Fruit fly (Drosophila melanogaster) whole organism, pupa: Measurements from ENCODE around the gene JMJD7.

Source experiments
- CG10348 ChIP-seq: fragments of 200-800 bp; sonication (Bioruptor generic); IDR thresholded peaks from 2 replicates; pipeline ENCODE4 v1.3.6; 2022; ENCODE audit warnings: missing biosample characterization, missing genetic modification characterization
- CG14655 ChIP-seq: fragments of 200-800 bp; sonication (Bioruptor generic); optimal IDR thresholded peaks from 3 replicates; lab custom pipeline; 2017; ENCODE audit warnings: mild to moderate bottlenecking, missing biosample characterization, missing genetic modification reagents, missing genetic modification characterization
- CG15710 ChIP-seq: fragments of 200-800 bp; sonication (Bioruptor generic); optimal IDR thresholded peaks from 2 replicates; lab custom pipeline; 2018; ENCODE audit warnings: missing biosample characterization, mild to moderate bottlenecking, missing genetic modification characterization, moderate library complexity
- CG17806 ChIP-seq: fragments of 200-800 bp; sonication (Bioruptor generic); optimal IDR thresholded peaks from 2 replicates; lab custom pipeline; 2018; ENCODE audit warnings: missing biosample characterization, mild to moderate bottlenecking, missing genetic modification characterization, moderate library complexity
- CG32121 ChIP-seq: fragments of 200-800 bp; sonication (Bioruptor generic); IDR thresholded peaks from 2 replicates; pipeline ENCODE4 v1.3.6; 2022; ENCODE audit warnings: missing biosample characterization, missing genetic modification characterization
- CG34367 ChIP-seq: fragments of 200-800 bp; sonication (Bioruptor generic); optimal IDR thresholded peaks from 2 replicates; lab custom pipeline; 2018; ENCODE audit warnings: missing biosample characterization, mild to moderate bottlenecking, missing genetic modification characterization
- CG9948 ChIP-seq: fragments of 200-800 bp; sonication (Bioruptor generic); optimal IDR thresholded peaks from 2 replicates; lab custom pipeline; 2018; ENCODE audit warnings: missing biosample characterization, mild to moderate bottlenecking, missing genetic modification characterization, moderate library complexity
- EcR ChIP-seq: fragments of 200-800 bp; sonication (Bioruptor generic); optimal IDR thresholded peaks from 3 replicates; lab custom pipeline; 2019; ENCODE audit warnings: missing biosample characterization, missing genetic modification characterization, mild to moderate bottlenecking, moderate library complexity, missing genetic modification reagents
- Ets98B ChIP-seq: fragments of 200-800 bp; sonication (Bioruptor generic); IDR thresholded peaks from 2 replicates; pipeline ENCODE4 v1.3.6; 2022; ENCODE audit warnings: missing biosample characterization, missing genetic modification characterization
- Pif1A ChIP-seq: fragments of 200-800 bp; sonication (Bioruptor generic); optimal IDR thresholded peaks from 3 replicates; lab custom pipeline; 2016; ENCODE audit warnings: missing biosample characterization, missing genetic modification characterization
- gl ChIP-seq: fragments of 200-800 bp; sonication (Bioruptor generic); optimal IDR thresholded peaks from 2 replicates; lab custom pipeline; 2018; ENCODE audit warnings: missing biosample characterization, mild to moderate bottlenecking, missing genetic modification characterization
- rn ChIP-seq: fragments of 200-800 bp; sonication (Bioruptor generic); IDR thresholded peaks from 2 replicates; pipeline ENCODE4 v1.3.6; 2022; ENCODE audit warnings: missing biosample characterization, missing genetic modification characterization

DNA sequence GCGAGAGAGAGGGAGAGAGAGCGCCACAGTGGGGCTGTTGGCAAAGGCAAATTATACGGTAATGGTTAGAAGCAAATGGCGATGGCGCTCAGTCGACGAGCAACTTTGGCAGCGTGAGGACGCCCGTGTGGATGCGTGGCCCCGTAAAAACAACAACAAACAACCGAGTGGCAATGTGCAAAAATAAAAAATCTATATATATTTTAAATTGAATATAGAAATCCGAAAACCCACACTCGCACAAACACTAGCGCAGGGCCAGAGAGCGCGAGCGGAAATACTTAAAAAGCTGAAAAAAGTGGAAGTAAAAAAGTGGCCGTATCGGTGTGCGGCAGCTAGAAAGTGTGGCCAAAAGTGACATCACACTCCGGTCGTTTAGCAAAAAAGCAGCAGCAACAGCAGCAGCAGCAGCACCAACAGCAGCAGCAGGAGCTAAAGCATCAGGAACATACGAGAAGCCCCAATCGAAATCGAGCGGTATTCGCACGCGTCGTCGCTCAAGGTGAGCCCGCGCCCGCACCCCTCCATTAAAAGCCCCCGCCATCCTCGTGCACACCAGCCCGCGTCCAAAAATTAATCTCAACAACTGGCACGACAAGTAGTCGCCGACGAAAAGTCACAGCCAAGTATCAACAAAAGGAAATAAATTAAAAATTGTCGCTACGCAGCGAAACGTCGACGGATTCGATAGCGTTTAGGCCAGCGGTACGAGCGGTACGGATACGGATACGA is 27.5 kb upstream of the JMJD7 start, which contains the start of gene stv:
- TF ChIP-seq CG14655 (GFP tag; lab: Kevin White, UChicago): no peak
- peak; percentile 9; the same call in 1 of the 2 replicates for TF ChIP-seq Ets98B (GFP tag; lab: Robert Waterston, UW)
- no peak for TF ChIP-seq CG32121 (GFP tag; lab: Robert Waterston, UW)
- no peak for TF ChIP-seq EcR (GFP tag; lab: Kevin White, UChicago)
- TF ChIP-seq CG10348 (GFP tag; lab: Robert Waterston, UW): no peak
- no peak for TF ChIP-seq gl
- no peak for TF ChIP-seq CG9948 (tag; lab: Kevin White, UChicago)
- no peak for TF ChIP-seq CG15710
- TF ChIP-seq Pif1A (GFP tag; lab: Kevin White, UChicago): no peak
- no peak for TF ChIP-seq rn (GFP tag; lab: Robert Waterston, UW)
- no peak for TF ChIP-seq CG17806 (tag; lab: Kevin White, UChicago)
- TF ChIP-seq CG34367 (tag; lab: Kevin White, UChicago): no peak
